Worm (Caenorhabditis elegans) whole organism, L1 larva: Measurements from ENCODE around the gene mvb-12.

Experiments used
- C16A3.4 ChIP-seq: fragments of 150-350 bp; optimal IDR thresholded peaks from 2 replicates; lab custom pipeline; 2014; ENCODE audit warnings: missing biosample characterization, missing genetic modification characterization
- C34B4.2 ChIP-seq: sonication (generic microtip); optimal IDR thresholded peaks from 2 replicates; lab custom pipeline; 2017; ENCODE audit warnings: mild to moderate bottlenecking, missing genetic modification characterization, missing compliant biosample characterization
- F16B12.6 ChIP-seq: fragments of 150-350 bp; optimal IDR thresholded peaks from 2 replicates; lab custom pipeline; 2014; ENCODE audit warnings: missing biosample characterization, missing genetic modification characterization
- Y116A8C.19 ChIP-seq: sonication (generic microtip); optimal IDR thresholded peaks from 2 replicates; lab custom pipeline; 2016; ENCODE audit warnings: missing compliant biosample characterization, missing genetic modification characterization, borderline replicate concordance
- alr-1 ChIP-seq: fragments of 200-800 bp; sonication (Bioruptor generic); optimal IDR thresholded peaks from 2 replicates; lab custom pipeline; 2018; ENCODE audit warnings: borderline replicate concordance, mild to moderate bottlenecking, missing genetic modification characterization, missing compliant biosample characterization
- blmp-1 ChIP-seq: fragments of 150-350 bp; optimal IDR thresholded peaks from 2 replicates; lab custom pipeline; 2014; ENCODE audit warnings: missing biosample characterization, missing genetic modification characterization
- ceh-63 ChIP-seq: fragments of 200-800 bp; sonication (Bioruptor generic); optimal IDR thresholded peaks from 2 replicates; lab custom pipeline; 2018; ENCODE audit warnings: mild to moderate bottlenecking, missing genetic modification characterization, missing compliant biosample characterization
- ceh-8 ChIP-seq: fragments of 200-800 bp; sonication (Bioruptor generic); optimal IDR thresholded peaks from 2 replicates; lab custom pipeline; 2018; ENCODE audit warnings: mild to moderate bottlenecking, missing genetic modification characterization, moderate library complexity, missing compliant biosample characterization
- ceh-82 ChIP-seq, 3 experiments: fragments of 150-350 bp in 1 of 3; sonication (generic microtip) in 2 of 3; optimal IDR thresholded peaks; 2 replicates each; lab custom pipeline; 2014 to 2017; ENCODE audit warnings: missing biosample characterization in 3 of 3, missing genetic modification characterization in 3 of 3
- ceh-90 ChIP-seq: sonication (generic microtip); optimal IDR thresholded peaks from 2 replicates; lab custom pipeline; 2016; ENCODE audit warnings: missing genetic modification characterization, missing compliant biosample characterization
- ces-1 ChIP-seq: fragments of 150-350 bp; optimal IDR thresholded peaks from 2 replicates; lab custom pipeline; 2014; ENCODE audit warnings: missing biosample characterization, missing genetic modification reagents, missing genetic modification characterization
- dsc-1 ChIP-seq: sonication (generic microtip); optimal IDR thresholded peaks from 2 replicates; lab custom pipeline; 2016; ENCODE audit warnings: mild to moderate bottlenecking, missing genetic modification characterization, missing compliant biosample characterization
- efl-1 ChIP-seq, 4 experiments: fragments of 150-350 bp; optimal IDR thresholded peaks in 3 of 4; peaks in 1 of 4; 1 replicate in 1 of 4; 2 replicates in 3 of 4; lab custom pipeline; 2014; ENCODE audit warnings: missing biosample characterization in 2 of 4, missing genetic modification characterization in 2 of 4, missing genetic modification reagents in 2 of 4
- egl-13 ChIP-seq: sonication (generic microtip); optimal IDR thresholded peaks from 2 replicates; lab custom pipeline; 2016; ENCODE audit warnings: missing genotype, missing genetic modification reagents, missing genetic modification characterization, missing compliant biosample characterization
- elt-2 ChIP-seq: sonication (generic microtip); optimal IDR thresholded peaks from 2 replicates; lab custom pipeline; 2016; ENCODE audit warnings: missing genetic modification characterization, mild to moderate bottlenecking, inconsistent platforms, missing compliant biosample characterization, missing genetic modification reagents
- elt-3 ChIP-seq, 6 experiments: fragments of 150-350 bp in 1 of 6; sonication (generic microtip); optimal IDR thresholded peaks; 2 replicates each; lab custom pipeline; 2017 to 2018; ENCODE audit warnings: missing biosample characterization in 6 of 6, missing genetic modification characterization in 6 of 6, inconsistent platforms in 1 of 6
- ets-5 ChIP-seq: fragments of 200-800 bp; sonication (Bioruptor generic); IDR thresholded peaks from 2 replicates; pipeline ENCODE4 v1.3.6; 2022; ENCODE audit warnings: missing genetic modification characterization, missing compliant biosample characterization
- fkh-4 ChIP-seq: sonication (generic microtip); optimal IDR thresholded peaks from 2 replicates; lab custom pipeline; 2016; ENCODE audit warnings: missing compliant biosample characterization, missing genetic modification characterization, borderline replicate concordance
- fkh-8 ChIP-seq: sonication (generic microtip); optimal IDR thresholded peaks from 2 replicates; lab custom pipeline; 2016; ENCODE audit warnings: mild to moderate bottlenecking, missing genetic modification characterization, missing compliant biosample characterization
- hpl-2 ChIP-seq: fragments of 150-350 bp; optimal IDR thresholded peaks from 2 replicates; lab custom pipeline; 2014; ENCODE audit warnings: missing biosample characterization, missing genetic modification reagents, missing genetic modification characterization
- irx-1 ChIP-seq: sonication (generic microtip); optimal IDR thresholded peaks from 2 replicates; lab custom pipeline; 2016; ENCODE audit warnings: missing genetic modification characterization, missing compliant biosample characterization
- isw-1 ChIP-seq: fragments of 200-800 bp; sonication (Bioruptor generic); IDR thresholded peaks from 2 replicates; pipeline ENCODE4 v1.3.6; 2022; ENCODE audit warnings: missing genetic modification characterization, missing compliant biosample characterization
- lin-13 ChIP-seq: fragments of 150-350 bp; optimal IDR thresholded peaks from 2 replicates; lab custom pipeline; 2014; ENCODE audit warnings: missing biosample characterization, missing genetic modification reagents, missing genetic modification characterization
- lin-15B ChIP-seq: fragments of 150-350 bp; sonication (generic microtip); optimal IDR thresholded peaks from 3 replicates; lab custom pipeline; 2014; ENCODE audit warnings: missing biosample characterization, missing genetic modification characterization
- lin-35 ChIP-seq, 2 experiments: fragments of 150-350 bp; optimal IDR thresholded peaks; 2 replicates each; lab custom pipeline; 2014; ENCODE audit warnings: missing biosample characterization in 2 of 2, missing genetic modification characterization in 2 of 2, missing genetic modification reagents in 2 of 2
- lin-39 ChIP-seq: fragments of 150-350 bp; optimal IDR thresholded peaks from 2 replicates; lab custom pipeline; 2014; ENCODE audit warnings: missing biosample characterization, missing genetic modification reagents, missing genetic modification characterization
- lir-3 ChIP-seq: sonication (generic microtip); optimal IDR thresholded peaks from 2 replicates; lab custom pipeline; 2016; ENCODE audit warnings: mild to moderate bottlenecking, missing genetic modification characterization, moderate library complexity, missing compliant biosample characterization; ENCODE audit not compliant: poor library complexity
- lsy-2 ChIP-seq, 2 experiments: fragments of 150-350 bp; optimal IDR thresholded peaks; 2 replicates each; lab custom pipeline; 2014; ENCODE audit warnings: missing biosample characterization in 2 of 2, missing genetic modification characterization in 2 of 2
- nhr-11 ChIP-seq: fragments of 150-350 bp; optimal IDR thresholded peaks from 2 replicates; lab custom pipeline; 2014; ENCODE audit warnings: missing biosample characterization, missing genetic modification characterization
- nhr-12 ChIP-seq: sonication (generic microtip); optimal IDR thresholded peaks from 2 replicates; lab custom pipeline; 2017; ENCODE audit warnings: missing biosample characterization, missing genetic modification characterization
- nhr-47 ChIP-seq: sonication (generic microtip); optimal IDR thresholded peaks from 2 replicates; lab custom pipeline; 2016; ENCODE audit warnings: mild to moderate bottlenecking, missing genetic modification characterization, moderate library complexity, missing compliant biosample characterization
- nhr-77 ChIP-seq: fragments of 150-350 bp; optimal IDR thresholded peaks from 2 replicates; lab custom pipeline; 2014; ENCODE audit warnings: missing biosample characterization, missing genetic modification characterization
- nhr-84 ChIP-seq: sonication (generic microtip); optimal IDR thresholded peaks from 2 replicates; lab custom pipeline; 2017; ENCODE audit warnings: missing biosample characterization, missing genetic modification characterization
- nhr-90 ChIP-seq: sonication (generic microtip); optimal IDR thresholded peaks from 2 replicates; lab custom pipeline; 2016; ENCODE audit warnings: mild to moderate bottlenecking, missing genetic modification characterization, missing compliant biosample characterization; ENCODE audit not compliant: poor library complexity
- pag-3 ChIP-seq: sonication (generic microtip); optimal IDR thresholded peaks from 2 replicates; lab custom pipeline; 2017; ENCODE audit warnings: missing genetic modification characterization, mild to moderate bottlenecking, missing compliant biosample characterization, antibody characterized with exemption, borderline replicate concordance; ENCODE audit not compliant: insufficient read depth
- pax-3 ChIP-seq: fragments of 200-800 bp; sonication (Bioruptor generic); optimal IDR thresholded peaks from 2 replicates; lab custom pipeline; 2018; ENCODE audit warnings: mild to moderate bottlenecking, missing genetic modification characterization, moderate library complexity, missing compliant biosample characterization
- pqm-1 ChIP-seq: sonication (generic microtip); optimal IDR thresholded peaks from 3 replicates; lab custom pipeline; 2017; ENCODE audit warnings: missing biosample characterization, missing genetic modification characterization
- rnt-1 ChIP-seq: sonication (generic microtip); optimal IDR thresholded peaks from 2 replicates; lab custom pipeline; 2016; ENCODE audit warnings: mild to moderate bottlenecking, missing genetic modification characterization, moderate library complexity, missing compliant biosample characterization
- skn-1 ChIP-seq: fragments of 150-350 bp; optimal IDR thresholded peaks from 2 replicates; lab custom pipeline; 2014; ENCODE audit warnings: missing biosample characterization, missing genetic modification characterization
- sox-4 ChIP-seq: sonication (generic microtip); optimal IDR thresholded peaks from 2 replicates; lab custom pipeline; 2016; ENCODE audit warnings: missing genetic modification characterization, missing compliant biosample characterization
- sptf-1 ChIP-seq: fragments of 150-350 bp; optimal IDR thresholded peaks from 2 replicates; lab custom pipeline; 2014; ENCODE audit warnings: missing biosample characterization, missing genetic modification characterization
- tbx-2 ChIP-seq: sonication (generic microtip); optimal IDR thresholded peaks from 2 replicates; lab custom pipeline; 2016; ENCODE audit warnings: missing genetic modification characterization, missing compliant biosample characterization
- unc-30 ChIP-seq: sonication (generic microtip); optimal IDR thresholded peaks from 2 replicates; lab custom pipeline; 2017; ENCODE audit warnings: missing biosample characterization, missing genetic modification characterization
- unc-62 ChIP-seq: fragments of 150-350 bp; optimal IDR thresholded peaks from 2 replicates; lab custom pipeline; 2014; ENCODE audit warnings: missing biosample characterization, missing genetic modification reagents, missing genetic modification characterization
- unc-86 ChIP-seq: sonication (generic microtip); optimal IDR thresholded peaks from 2 replicates; lab custom pipeline; 2016; ENCODE audit warnings: missing genetic modification characterization, missing compliant biosample characterization
- vab-15 ChIP-seq: sonication (generic microtip); optimal IDR thresholded peaks from 2 replicates; lab custom pipeline; 2017; ENCODE audit warnings: missing genotype, mild to moderate bottlenecking, missing genetic modification characterization, missing compliant biosample characterization
- zip-4 ChIP-seq: fragments of 200-800 bp; sonication (Bioruptor generic); optimal IDR thresholded peaks from 2 replicates; lab custom pipeline; 2018; ENCODE audit warnings: mild to moderate bottlenecking, missing genetic modification characterization, moderate library complexity, missing compliant biosample characterization

The mvb-12 gene

ce11 chrIV:7815683-7816183 is 14.6 kb upstream of the mvb-12 start, which contains the start of gene cdgs-1 (continued):
- TF ChIP-seq pax-3 (no peak), ces-1 (GFP tag; lab: Kevin White, UChicago) (no peak), C16A3.4 (tag; lab: Kevin White, UChicago) (peak; percentile 25), fkh-8 (tag; lab: Kevin White, UChicago) (peak; percentile 2), nhr-11 (tag; lab: Kevin White, UChicago) (no peak), lin-13 (GFP tag; lab: Kevin White, UChicago) (no peak), fkh-4 (no peak), sptf-1 (tag; lab: Kevin White, UChicago) (no peak), rnt-1 (tag; lab: Kevin White, UChicago) (peak; percentile 23), blmp-1 (tag; lab: Kevin White, UChicago) (peak; percentile 69), nhr-84 (no peak), vab-15 (tag; lab: Kevin White, UChicago) (no peak), efl-1 (optimal IDR thresholded peaks at IDR 0.05; lab: Kevin White, UChicago) (peak; percentile 46 to 57), efl-1 (GFP tag; optimal IDR thresholded peaks at IDR 0.05 in 1 of 2; lab: Kevin White, UChicago) (peak; percentile 40 to 88), F16B12.6 (tag; lab: Kevin White, UChicago) (peak; percentile 15), lsy-2 (tag; optimal IDR thresholded peaks at IDR 0.05; lab: Kevin White, UChicago) (peak; percentile 45 to 70), C34B4.2 (tag; lab: Kevin White, UChicago) (no peak), nhr-77 (no peak), isw-1 (GFP tag; lab: Robert Waterston, UW) (no peak), unc-30 (tag; lab: Kevin White, UChicago) (no peak), irx-1 (tag; lab: Kevin White, UChicago) (no peak), ceh-82 (tag; optimal IDR thresholded peaks at IDR 0.05; lab: Kevin White, UChicago) (peak in 1 of 3 experiments; percentile 57), unc-86 (tag; lab: Kevin White, UChicago) (no peak), alr-1 (tag; lab: Kevin White, UChicago) (no peak), lin-15B (no peak), ceh-8 (GFP tag; lab: Kevin White, UChicago) (no peak), ceh-90 (no peak), ceh-63 (GFP tag; lab: Kevin White, UChicago) (no peak), egl-13 (tag; lab: Kevin White, UChicago) (no peak)

- TF ChIP-seq unc-30 (tag; lab: Kevin White, UChicago) (no peak), fkh-4 (peak; percentile 60), pax-3 (peak; percentile 53), unc-86 (tag; lab: Kevin White, UChicago) (no peak), isw-1 (GFP tag; lab: Robert Waterston, UW) (peak; percentile 5; the same call in 1 of the 2 replicates), elt-2 (tag; lab: Kevin White, UChicago) (peak; percentile 22), lin-13 (GFP tag; lab: Kevin White, UChicago) (no peak), efl-1 (optimal IDR thresholded peaks at IDR 0.05; lab: Kevin White, UChicago) (peak; percentile 53 to 89), efl-1 (GFP tag; optimal IDR thresholded peaks at IDR 0.05 in 1 of 2; lab: Kevin White, UChicago) (peak; percentile 87 to 99), pag-3 (no peak), skn-1 (tag; lab: Kevin White, UChicago) (peak; percentile 5), hpl-2 (GFP tag; lab: Kevin White, UChicago) (no peak), nhr-90 (tag; lab: Kevin White, UChicago) (peak; percentile 79), Y116A8C.19 (tag; lab: Kevin White, UChicago) (peak; percentile 6), dsc-1 (tag; lab: Kevin White, UChicago) (peak; percentile 66), nhr-84 (no peak), egl-13 (tag; lab: Kevin White, UChicago) (peak; percentile 35), unc-62 (GFP tag; lab: Kevin White, UChicago) (no peak), lir-3 (peak; percentile 73), elt-3 (tag; optimal IDR thresholded peaks at IDR 0.05; lab: Kevin White, UChicago) (peak in 1 of 6 experiments; percentile 2), pqm-1 (tag; lab: Kevin White, UChicago) (no peak), nhr-12 (tag; lab: Kevin White, UChicago) (no peak), nhr-47 (tag; lab: Kevin White, UChicago) (peak; percentile 68), sox-4 (peak; percentile 64), ets-5 (GFP tag; lab: Robert Waterston, UW) (no peak), zip-4 (no peak), lin-35 (GFP tag; optimal IDR thresholded peaks at IDR 0.05; lab: Kevin White, UChicago) (peak; percentile 74 to 93), tbx-2 (tag; lab: Kevin White, UChicago) (peak; percentile 51), lin-39 (tag; lab: Kevin White, UChicago) (no peak)
Observed at ce11 chrIV:7816402-7817102, 13.8 kb upstream of the mvb-12 start.
